Worm (Caenorhabditis elegans) whole organism, L1 larva: ENCODE measurements around the gene cdh-5.

Experiments
- C04F5.9 ChIP-seq: sonication (generic microtip); optimal IDR thresholded peaks from 2 replicates; lab custom pipeline; 2016; ENCODE audit warnings: missing genetic modification characterization, missing compliant biosample characterization
- C16A3.4 ChIP-seq: fragments of 150-350 bp; optimal IDR thresholded peaks from 2 replicates; lab custom pipeline; 2014; ENCODE audit warnings: missing biosample characterization, missing genetic modification characterization
- C34B4.2 ChIP-seq: sonication (generic microtip); optimal IDR thresholded peaks from 2 replicates; lab custom pipeline; 2017; ENCODE audit warnings: mild to moderate bottlenecking, missing genetic modification characterization, missing compliant biosample characterization
- ama-1 ChIP-seq: fragments of 150-350 bp; optimal IDR thresholded peaks from 2 replicates; lab custom pipeline; 2014
- ceh-63 ChIP-seq: fragments of 200-800 bp; sonication (Bioruptor generic); optimal IDR thresholded peaks from 2 replicates; lab custom pipeline; 2018; ENCODE audit warnings: mild to moderate bottlenecking, missing genetic modification characterization, missing compliant biosample characterization
- ceh-8 ChIP-seq: fragments of 200-800 bp; sonication (Bioruptor generic); optimal IDR thresholded peaks from 2 replicates; lab custom pipeline; 2018; ENCODE audit warnings: mild to moderate bottlenecking, missing genetic modification characterization, moderate library complexity, missing compliant biosample characterization
- ceh-82 ChIP-seq, 3 experiments: fragments of 150-350 bp in 1 of 3; sonication (generic microtip) in 2 of 3; optimal IDR thresholded peaks; 2 replicates each; lab custom pipeline; 2014 to 2017; ENCODE audit warnings: missing biosample characterization in 3 of 3, missing genetic modification characterization in 3 of 3
- ceh-88 ChIP-seq: fragments of 200-800 bp; sonication (Bioruptor generic); IDR thresholded peaks from 2 replicates; pipeline ENCODE4 v1.3.6; 2022; ENCODE audit warnings: missing genetic modification characterization, missing compliant biosample characterization
- ceh-90 ChIP-seq: sonication (generic microtip); optimal IDR thresholded peaks from 2 replicates; lab custom pipeline; 2016; ENCODE audit warnings: missing genetic modification characterization, missing compliant biosample characterization
- ces-1 ChIP-seq: fragments of 150-350 bp; optimal IDR thresholded peaks from 2 replicates; lab custom pipeline; 2014; ENCODE audit warnings: missing biosample characterization, missing genetic modification reagents, missing genetic modification characterization
- efl-1 ChIP-seq, 4 experiments: fragments of 150-350 bp; optimal IDR thresholded peaks in 3 of 4; peaks in 1 of 4; 1 replicate in 1 of 4; 2 replicates in 3 of 4; lab custom pipeline; 2014; ENCODE audit warnings: missing biosample characterization in 2 of 4, missing genetic modification characterization in 2 of 4, missing genetic modification reagents in 2 of 4
- efl-3 ChIP-seq: fragments of 200-800 bp; sonication (Bioruptor generic); optimal IDR thresholded peaks from 2 replicates; lab custom pipeline; 2018; ENCODE audit warnings: mild to moderate bottlenecking, missing genetic modification characterization, missing compliant biosample characterization
- egl-27 ChIP-seq, 2 experiments: fragments of 150-350 bp in 1 of 2; sonication (generic microtip); optimal IDR thresholded peaks; 3 replicates each; lab custom pipeline; 2017 to 2018; ENCODE audit warnings: missing biosample characterization in 2 of 2, missing genetic modification characterization in 2 of 2, missing genetic modification reagents in 2 of 2
- elt-3 ChIP-seq, 6 experiments: fragments of 150-350 bp in 1 of 6; sonication (generic microtip); optimal IDR thresholded peaks; 2 replicates each; lab custom pipeline; 2017 to 2018; ENCODE audit warnings: missing biosample characterization in 6 of 6, missing genetic modification characterization in 6 of 6, inconsistent platforms in 1 of 6
- ets-5 ChIP-seq: fragments of 200-800 bp; sonication (Bioruptor generic); IDR thresholded peaks from 2 replicates; pipeline ENCODE4 v1.3.6; 2022; ENCODE audit warnings: missing genetic modification characterization, missing compliant biosample characterization
- fkh-10 ChIP-seq: sonication (generic microtip); optimal IDR thresholded peaks from 2 replicates; lab custom pipeline; 2017; ENCODE audit warnings: missing biosample characterization, missing genetic modification reagents, missing genetic modification characterization
- fkh-4 ChIP-seq: sonication (generic microtip); optimal IDR thresholded peaks from 2 replicates; lab custom pipeline; 2016; ENCODE audit warnings: missing compliant biosample characterization, missing genetic modification characterization, borderline replicate concordance
- fkh-8 ChIP-seq: sonication (generic microtip); optimal IDR thresholded peaks from 2 replicates; lab custom pipeline; 2016; ENCODE audit warnings: mild to moderate bottlenecking, missing genetic modification characterization, missing compliant biosample characterization
- grh-1 ChIP-seq: fragments of 200-800 bp; sonication (Bioruptor generic); IDR thresholded peaks from 2 replicates; pipeline ENCODE4 v1.3.6; 2022; ENCODE audit warnings: missing genetic modification reagents, missing genetic modification characterization, missing compliant biosample characterization
- hlh-17 ChIP-seq: fragments of 200-800 bp; sonication (Bioruptor generic); optimal IDR thresholded peaks from 2 replicates; lab custom pipeline; 2018; ENCODE audit warnings: missing genetic modification characterization, mild to moderate bottlenecking, missing compliant biosample characterization, moderate library complexity, borderline replicate concordance
- hlh-4 ChIP-seq: sonication (generic microtip); optimal IDR thresholded peaks from 2 replicates; lab custom pipeline; 2016; ENCODE audit warnings: mild to moderate bottlenecking, missing genetic modification characterization, missing compliant biosample characterization
- irx-1 ChIP-seq: sonication (generic microtip); optimal IDR thresholded peaks from 2 replicates; lab custom pipeline; 2016; ENCODE audit warnings: missing genetic modification characterization, missing compliant biosample characterization
- jun-1 ChIP-seq: fragments of 150-350 bp; optimal IDR thresholded peaks from 2 replicates; lab custom pipeline; 2014; ENCODE audit warnings: missing biosample characterization, missing genetic modification reagents, missing genetic modification characterization
- lir-3 ChIP-seq: sonication (generic microtip); optimal IDR thresholded peaks from 2 replicates; lab custom pipeline; 2016; ENCODE audit warnings: mild to moderate bottlenecking, missing genetic modification characterization, moderate library complexity, missing compliant biosample characterization; ENCODE audit not compliant: poor library complexity
- lsy-2 ChIP-seq, 2 experiments: fragments of 150-350 bp; optimal IDR thresholded peaks; 2 replicates each; lab custom pipeline; 2014; ENCODE audit warnings: missing biosample characterization in 2 of 2, missing genetic modification characterization in 2 of 2
- mab-9 ChIP-seq: fragments of 200-800 bp; sonication (Bioruptor generic); IDR thresholded peaks from 2 replicates; pipeline ENCODE4 v1.3.6; 2022; ENCODE audit warnings: missing genetic modification reagents, missing genetic modification characterization, missing compliant biosample characterization
- mef-2 ChIP-seq: fragments of 150-350 bp; optimal IDR thresholded peaks from 2 replicates; lab custom pipeline; 2014; ENCODE audit warnings: missing biosample characterization, missing genetic modification characterization
- mep-1 ChIP-seq: fragments of 150-350 bp; optimal IDR thresholded peaks from 2 replicates; lab custom pipeline; 2014; ENCODE audit warnings: missing biosample characterization, missing genetic modification characterization
- nhr-12 ChIP-seq: sonication (generic microtip); optimal IDR thresholded peaks from 2 replicates; lab custom pipeline; 2017; ENCODE audit warnings: missing biosample characterization, missing genetic modification characterization
- nhr-19 ChIP-seq: fragments of 200-800 bp; sonication (Bioruptor generic); conservative IDR thresholded peaks from 2 replicates; pipeline ENCODE4 v1.3.6; 2022; ENCODE audit warnings: missing genetic modification characterization, missing compliant biosample characterization
- nhr-237 ChIP-seq: fragments of 150-350 bp; optimal IDR thresholded peaks from 2 replicates; lab custom pipeline; 2014; ENCODE audit warnings: missing biosample characterization, missing genetic modification characterization
- nhr-47 ChIP-seq: sonication (generic microtip); optimal IDR thresholded peaks from 2 replicates; lab custom pipeline; 2016; ENCODE audit warnings: mild to moderate bottlenecking, missing genetic modification characterization, moderate library complexity, missing compliant biosample characterization
- nhr-71 ChIP-seq: sonication (generic microtip); optimal IDR thresholded peaks from 2 replicates; lab custom pipeline; 2016; ENCODE audit warnings: mild to moderate bottlenecking, missing genetic modification characterization, moderate library complexity, missing compliant biosample characterization
- nhr-84 ChIP-seq: sonication (generic microtip); optimal IDR thresholded peaks from 2 replicates; lab custom pipeline; 2017; ENCODE audit warnings: missing biosample characterization, missing genetic modification characterization
- pag-3 ChIP-seq: sonication (generic microtip); optimal IDR thresholded peaks from 2 replicates; lab custom pipeline; 2017; ENCODE audit warnings: missing genetic modification characterization, mild to moderate bottlenecking, missing compliant biosample characterization, antibody characterized with exemption, borderline replicate concordance; ENCODE audit not compliant: insufficient read depth
- pax-3 ChIP-seq: fragments of 200-800 bp; sonication (Bioruptor generic); optimal IDR thresholded peaks from 2 replicates; lab custom pipeline; 2018; ENCODE audit warnings: mild to moderate bottlenecking, missing genetic modification characterization, moderate library complexity, missing compliant biosample characterization
- pqm-1 ChIP-seq: sonication (generic microtip); optimal IDR thresholded peaks from 3 replicates; lab custom pipeline; 2017; ENCODE audit warnings: missing biosample characterization, missing genetic modification characterization
- rnt-1 ChIP-seq: sonication (generic microtip); optimal IDR thresholded peaks from 2 replicates; lab custom pipeline; 2016; ENCODE audit warnings: mild to moderate bottlenecking, missing genetic modification characterization, moderate library complexity, missing compliant biosample characterization
- skn-1 ChIP-seq: fragments of 150-350 bp; optimal IDR thresholded peaks from 2 replicates; lab custom pipeline; 2014; ENCODE audit warnings: missing biosample characterization, missing genetic modification characterization
- snu-23 ChIP-seq: sonication (generic microtip); optimal IDR thresholded peaks from 2 replicates; lab custom pipeline; 2016; ENCODE audit warnings: missing genetic modification characterization, missing compliant biosample characterization
- sox-4 ChIP-seq: sonication (generic microtip); optimal IDR thresholded peaks from 2 replicates; lab custom pipeline; 2016; ENCODE audit warnings: missing genetic modification characterization, missing compliant biosample characterization
- swsn-7 ChIP-seq: sonication (generic microtip); optimal IDR thresholded peaks from 2 replicates; lab custom pipeline; 2016; ENCODE audit warnings: missing genetic modification characterization, missing compliant biosample characterization
- tbx-2 ChIP-seq: sonication (generic microtip); optimal IDR thresholded peaks from 2 replicates; lab custom pipeline; 2016; ENCODE audit warnings: missing genetic modification characterization, missing compliant biosample characterization
- unc-130 ChIP-seq: fragments of 150-350 bp; optimal IDR thresholded peaks from 2 replicates; lab custom pipeline; 2017; ENCODE audit warnings: missing biosample characterization, missing genetic modification characterization, inconsistent platforms
- unc-30 ChIP-seq: sonication (generic microtip); optimal IDR thresholded peaks from 2 replicates; lab custom pipeline; 2017; ENCODE audit warnings: missing biosample characterization, missing genetic modification characterization
- vab-15 ChIP-seq: sonication (generic microtip); optimal IDR thresholded peaks from 2 replicates; lab custom pipeline; 2017; ENCODE audit warnings: missing genotype, mild to moderate bottlenecking, missing genetic modification characterization, missing compliant biosample characterization
- zag-1 ChIP-seq: fragments of 150-350 bp; optimal IDR thresholded peaks from 2 replicates; lab custom pipeline; 2014; ENCODE audit warnings: missing biosample characterization, missing genetic modification characterization

cdh-5 gene

DNA sequence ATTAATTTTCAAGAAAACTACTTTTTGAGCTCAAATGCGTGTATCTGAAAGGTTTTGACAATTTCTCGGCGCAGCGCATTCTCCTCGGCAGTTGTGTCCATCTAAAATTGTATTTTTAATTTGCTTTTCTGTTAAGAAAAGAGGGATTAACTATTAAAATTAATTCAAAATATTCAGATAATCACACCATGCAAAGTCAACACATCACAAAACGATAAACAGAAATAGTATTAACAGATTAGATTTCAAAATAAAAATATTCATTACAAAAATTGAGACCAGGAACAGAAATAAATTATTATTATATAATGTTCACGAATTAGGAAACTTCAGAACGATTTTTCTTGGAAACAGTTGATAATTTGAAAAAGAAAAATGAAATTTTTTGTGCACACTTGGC lies 17.8 kb downstream of the cdh-5 start, which contains the start of gene pole-2:
Gene pole-2, minus strand, starts transcription at position 101 of the 400 bp plus-strand sequence.
- no peak for TF ChIP-seq nhr-19 (GFP tag; lab: Robert Waterston, UW)
- TF ChIP-seq mep-1: no peak
- TF ChIP-seq vab-15 (tag; lab: Kevin White, UChicago): no peak
- TF ChIP-seq lsy-2 (tag; optimal IDR thresholded peaks at IDR 0.05; lab: Kevin White, UChicago): no peak
- TF ChIP-seq C04F5.9 (tag; lab: Kevin White, UChicago): no peak
- no peak for TF ChIP-seq C34B4.2 (tag; lab: Kevin White, UChicago)
- TF ChIP-seq ceh-90 (tag; lab: Kevin White, UChicago): no peak
- TF ChIP-seq C16A3.4 (tag; lab: Kevin White, UChicago): no peak
- no peak for TF ChIP-seq nhr-47

DNA sequence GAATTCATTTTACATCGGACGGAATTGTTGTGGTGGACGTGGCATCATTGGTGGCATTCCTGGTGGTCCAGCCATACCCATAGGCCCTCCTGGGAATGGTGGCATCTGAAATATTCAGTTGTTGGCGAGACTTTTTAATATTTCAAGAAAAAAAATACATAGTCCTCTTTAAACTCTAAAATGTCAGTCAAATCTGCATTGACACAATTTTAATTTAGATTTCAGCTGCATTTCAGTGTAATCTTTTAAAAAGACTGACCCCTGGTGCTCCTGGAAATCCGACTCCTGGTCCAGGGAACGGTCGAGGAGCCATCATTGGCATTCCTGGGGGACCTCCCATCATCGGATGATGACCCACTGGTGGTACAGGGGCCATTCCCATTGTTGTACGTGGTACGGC lies 18.2 kb downstream of the cdh-5 start:
- TF ChIP-seq unc-30: no peak
- no peak for TF ChIP-seq efl-1 (optimal IDR thresholded peaks at IDR 0.05; lab: Kevin White, UChicago)
- peak in 1 of 2 experiments; percentile 67 for TF ChIP-seq efl-1 (GFP tag; optimal IDR thresholded peaks at IDR 0.05 in 1 of 2; lab: Kevin White, UChicago)

DNA sequence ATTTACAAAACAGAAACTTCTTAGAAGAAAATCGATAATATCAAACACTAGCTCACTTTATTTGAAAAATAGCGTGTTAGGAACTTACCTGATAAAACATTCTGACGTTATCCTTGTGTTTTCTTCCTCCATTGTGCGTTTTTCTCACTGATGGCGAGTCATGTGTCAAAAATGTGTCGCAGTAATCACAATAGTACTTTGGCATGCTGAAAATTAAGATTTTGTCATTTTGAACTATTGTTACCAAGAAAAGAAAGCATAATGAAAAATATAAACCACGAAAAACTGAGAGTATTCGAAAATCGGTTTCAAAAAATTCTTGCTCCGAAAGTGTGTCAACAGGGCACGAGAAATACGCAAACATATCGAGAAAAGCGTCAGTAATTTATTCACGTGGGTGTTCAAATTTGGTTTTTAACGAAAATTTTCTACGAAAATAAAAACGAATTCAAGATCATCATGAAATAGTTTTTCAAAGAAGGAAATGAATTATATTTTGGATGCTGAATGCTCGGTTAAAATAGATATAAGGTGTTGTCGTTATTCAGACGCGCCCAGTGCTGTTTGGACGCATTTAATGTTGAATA lies 19.0 kb downstream of the cdh-5 start, which contains the start of gene snrp-3:
Gene snrp-3, minus strand, starts transcription at position 206 of the 587 bp plus-strand sequence.
- TF ChIP-seq nhr-19 (GFP tag; lab: Robert Waterston, UW): peak; percentile 85
- peak; percentile 23 for TF ChIP-seq unc-130
- TF ChIP-seq skn-1 (tag; lab: Kevin White, UChicago): peak; percentile 80
- TF ChIP-seq C34B4.2 (tag; lab: Kevin White, UChicago): no peak
- TF ChIP-seq hlh-17 (GFP tag; lab: Kevin White, UChicago): no peak
- peak; percentile 93 for TF ChIP-seq nhr-71
- TF ChIP-seq efl-3 (GFP tag; lab: Kevin White, UChicago): no peak
- peak; percentile 44 for TF ChIP-seq pax-3 (tag; lab: Kevin White, UChicago)
- TF ChIP-seq fkh-8 (tag; lab: Kevin White, UChicago): peak; percentile 67
- TF ChIP-seq C04F5.9 (tag; lab: Kevin White, UChicago): peak; percentile 55
- no peak for TF ChIP-seq ceh-63 (GFP tag; lab: Kevin White, UChicago)
- peak; percentile 75 for TF ChIP-seq ceh-8 (GFP tag; lab: Kevin White, UChicago)
- no peak for TF ChIP-seq pag-3 (tag; lab: Kevin White, UChicago)
- no peak for TF ChIP-seq nhr-237 (tag; lab: Kevin White, UChicago)
- TF ChIP-seq zag-1 (tag; lab: Kevin White, UChicago): peak; percentile 82
- peak in 1 of 2 experiments; percentile 9 for TF ChIP-seq egl-27 (tag; optimal IDR thresholded peaks at IDR 0.05; lab: Kevin White, UChicago)
- TF ChIP-seq grh-1 (GFP tag; lab: Robert Waterston, UW): peak; percentile 77
- TF ChIP-seq ces-1 (GFP tag; lab: Kevin White, UChicago): no peak
- TF ChIP-seq mab-9 (GFP tag; lab: Robert Waterston, UW): peak; percentile 41; the same call in 1 of the 2 replicates
- peak; percentile 67 for TF ChIP-seq ama-1 (lab: Kevin White, UChicago)
- TF ChIP-seq fkh-10 (GFP tag; lab: Kevin White, UChicago): peak; percentile 20
- TF ChIP-seq jun-1: peak; percentile 61
- TF ChIP-seq tbx-2 (tag; lab: Kevin White, UChicago): peak; percentile 86
- peak; percentile 87 for TF ChIP-seq swsn-7 (tag; lab: Kevin White, UChicago)
- no peak for TF ChIP-seq pqm-1
- TF ChIP-seq sox-4 (tag; lab: Kevin White, UChicago): peak; percentile 50
- TF ChIP-seq ets-5 (GFP tag; lab: Robert Waterston, UW): no peak
- TF ChIP-seq elt-3 (tag; optimal IDR thresholded peaks at IDR 0.05; lab: Kevin White, UChicago): peak in 2 of 6 experiments; percentile 61 to 76
- TF ChIP-seq lir-3 (tag; lab: Kevin White, UChicago): peak; percentile 65
- TF ChIP-seq mef-2 (tag; lab: Kevin White, UChicago): no peak
- peak; percentile 91 for TF ChIP-seq snu-23 (GFP tag; lab: Kevin White, UChicago)
- TF ChIP-seq nhr-84 (tag; lab: Kevin White, UChicago): no peak
- TF ChIP-seq rnt-1 (tag; lab: Kevin White, UChicago): peak; percentile 89
- TF ChIP-seq hlh-4 (tag; lab: Kevin White, UChicago): no peak
- peak; percentile 83 for TF ChIP-seq irx-1 (tag; lab: Kevin White, UChicago)
- TF ChIP-seq fkh-4 (tag; lab: Kevin White, UChicago): no peak
- no peak for TF ChIP-seq ceh-88
- TF ChIP-seq nhr-12: no peak
- TF ChIP-seq ceh-82 (tag; optimal IDR thresholded peaks at IDR 0.05; lab: Kevin White, UChicago): peak; percentile 80 to 87 (median 81)
- peak; percentile 91 for TF ChIP-seq nhr-47
